Worm (Caenorhabditis elegans) whole organism, young adult: Measurements from ENCODE around the gene ify-1.
A peak's percentile ranks its signal among the peaks of the same experiment; 100 is the strongest.

Experiments
- C06A6.2 ChIP-seq: fragments of 200-800 bp; sonication (Bioruptor generic); conservative IDR thresholded peaks from 2 replicates; pipeline ENCODE4 v1.3.6; 2022; ENCODE audit warnings: missing genetic modification characterization, missing compliant biosample characterization
- F22D6.2 ChIP-seq: sonication (generic microtip); optimal IDR thresholded peaks from 2 replicates; lab custom pipeline; 2016; ENCODE audit warnings: mild to moderate bottlenecking, missing genetic modification characterization, missing compliant biosample characterization
- F37B4.10 ChIP-seq: fragments of 200-800 bp; sonication (Bioruptor generic); IDR thresholded peaks from 2 replicates; pipeline ENCODE4 v1.3.6; 2022; ENCODE audit warnings: missing genetic modification characterization, missing compliant biosample characterization
- F49E8.2 ChIP-seq: sonication (generic microtip); optimal IDR thresholded peaks from 3 replicates; lab custom pipeline; 2017; ENCODE audit warnings: missing genetic modification characterization, mild to moderate bottlenecking, missing compliant biosample characterization, antibody characterized with exemption, moderate library complexity; ENCODE audit not compliant: insufficient read depth
- T26A5.8 ChIP-seq: sonication (generic microtip); optimal IDR thresholded peaks from 2 replicates; lab custom pipeline; 2016; ENCODE audit warnings: missing genetic modification characterization, missing compliant biosample characterization
- Y53F4B.3 ChIP-seq: fragments of 200-800 bp; sonication (Bioruptor generic); IDR thresholded peaks from 2 replicates; pipeline ENCODE4 v1.3.6; 2022; ENCODE audit warnings: missing genetic modification reagents, missing genetic modification characterization, missing compliant biosample characterization
- Y95B8A.8 ChIP-seq: fragments of 200-800 bp; sonication (Bioruptor generic); IDR thresholded peaks from 2 replicates; pipeline ENCODE4 v1.3.6; 2022; ENCODE audit warnings: missing genetic modification reagents, missing genetic modification characterization, missing compliant biosample characterization
- ZK185.1 ChIP-seq: sonication (generic microtip); optimal IDR thresholded peaks from 2 replicates; lab custom pipeline; 2016; ENCODE audit warnings: mild to moderate bottlenecking, missing genetic modification characterization, missing compliant biosample characterization; ENCODE audit not compliant: poor library complexity, severe bottlenecking
- ama-1 ChIP-seq, 3 experiments: fragments of 150-350 bp in 1 of 3; sonication (generic microtip) in 2 of 3; optimal IDR thresholded peaks; 2 replicates each; lab custom pipeline; 2014 to 2018; ENCODE audit warnings: missing biosample characterization in 2 of 3, missing genetic modification characterization in 2 of 3, missing genetic modification reagents in 2 of 3
- aptf-2 ChIP-seq: fragments of 200-800 bp; sonication (Bioruptor generic); conservative IDR thresholded peaks from 2 replicates; pipeline ENCODE4 v1.3.6; 2022; ENCODE audit warnings: missing genetic modification reagents, missing genetic modification characterization, missing compliant biosample characterization
- atf-7 ChIP-seq: sonication (generic microtip); optimal IDR thresholded peaks from 2 replicates; lab custom pipeline; 2017; ENCODE audit warnings: mild to moderate bottlenecking, missing genetic modification characterization, missing compliant biosample characterization
- bed-2 ChIP-seq: fragments of 200-800 bp; sonication (Bioruptor generic); IDR thresholded peaks from 2 replicates; pipeline ENCODE4 v1.3.6; 2022; ENCODE audit warnings: missing genetic modification reagents, missing genetic modification characterization, missing compliant biosample characterization
- ccch-3 ChIP-seq: fragments of 200-800 bp; sonication (Bioruptor generic); optimal IDR thresholded peaks from 2 replicates; lab custom pipeline; 2018; ENCODE audit warnings: mild to moderate bottlenecking, missing genetic modification characterization, missing compliant biosample characterization
- ceh-27 ChIP-seq: fragments of 200-800 bp; sonication (Bioruptor generic); optimal IDR thresholded peaks from 2 replicates; lab custom pipeline; 2018; ENCODE audit warnings: mild to moderate bottlenecking, missing genetic modification characterization, moderate library complexity, missing compliant biosample characterization
- ceh-40 ChIP-seq: fragments of 200-800 bp; sonication (Bioruptor generic); IDR thresholded peaks from 2 replicates; pipeline ENCODE4 v1.3.6; 2022; ENCODE audit warnings: missing genetic modification characterization, missing compliant biosample characterization
- ceh-79 ChIP-seq: sonication (generic microtip); optimal IDR thresholded peaks from 2 replicates; lab custom pipeline; 2017; ENCODE audit warnings: mild to moderate bottlenecking, missing genetic modification characterization, missing compliant biosample characterization
- ceh-91 ChIP-seq: fragments of 200-800 bp; sonication (Bioruptor generic); IDR thresholded peaks from 2 replicates; pipeline ENCODE4 v1.3.6; 2022; ENCODE audit warnings: missing genetic modification reagents, missing genetic modification characterization, missing compliant biosample characterization
- chd-7 ChIP-seq: sonication (generic microtip); optimal IDR thresholded peaks from 2 replicates; lab custom pipeline; 2016; ENCODE audit warnings: mild to moderate bottlenecking, missing genetic modification characterization, moderate library complexity, missing compliant biosample characterization
- dpff-1 ChIP-seq: sonication (generic microtip); optimal IDR thresholded peaks from 2 replicates; lab custom pipeline; 2017; ENCODE audit warnings: mild to moderate bottlenecking, missing genetic modification characterization, missing compliant biosample characterization
- egl-18 ChIP-seq: fragments of 200-800 bp; sonication (Bioruptor generic); IDR thresholded peaks from 2 replicates; pipeline ENCODE4 v1.3.6; 2022; ENCODE audit warnings: missing genetic modification reagents, missing genetic modification characterization, missing compliant biosample characterization
- egrh-3 ChIP-seq: fragments of 200-800 bp; sonication (Bioruptor generic); IDR thresholded peaks from 2 replicates; pipeline ENCODE4 v1.3.6; 2022; ENCODE audit warnings: missing genetic modification reagents, missing genetic modification characterization, missing compliant biosample characterization
- ekl-4 ChIP-seq: fragments of 200-800 bp; sonication (Bioruptor generic); IDR thresholded peaks from 2 replicates; pipeline ENCODE4 v1.3.6; 2022; ENCODE audit warnings: missing genetic modification reagents, missing genetic modification characterization, missing compliant biosample characterization
- ets-4 ChIP-seq: fragments of 200-800 bp; sonication (Bioruptor generic); optimal IDR thresholded peaks from 2 replicates; lab custom pipeline; 2018; ENCODE audit warnings: mild to moderate bottlenecking, missing genetic modification characterization, missing compliant biosample characterization
- him-1 ChIP-seq: sonication (generic microtip); optimal IDR thresholded peaks from 2 replicates; lab custom pipeline; 2016; ENCODE audit warnings: missing genotype, missing genetic modification reagents, missing genetic modification characterization, missing compliant biosample characterization
- hlh-12 ChIP-seq: sonication (generic microtip); optimal IDR thresholded peaks from 2 replicates; lab custom pipeline; 2016; ENCODE audit warnings: missing genetic modification characterization, missing compliant biosample characterization
- hrde-1 ChIP-seq: sonication (generic microtip); optimal IDR thresholded peaks from 2 replicates; lab custom pipeline; 2016; ENCODE audit warnings: missing genetic modification characterization, mild to moderate bottlenecking, missing compliant biosample characterization, moderate library complexity, missing genotype, missing genetic modification reagents, borderline replicate concordance
- lag-1 ChIP-seq: fragments of 200-800 bp; sonication (Bioruptor generic); IDR thresholded peaks from 2 replicates; pipeline ENCODE4 v1.3.6; 2022; ENCODE audit warnings: missing genetic modification reagents, missing genetic modification characterization, missing compliant biosample characterization
- let-607 ChIP-seq, 2 experiments: fragments of 200-800 bp in 1 of 2; sonication (Bioruptor generic) in 1 of 2; sonication (generic microtip) in 1 of 2; optimal IDR thresholded peaks; 2 replicates each; lab custom pipeline; 2016 to 2018; ENCODE audit warnings: mild to moderate bottlenecking in 2 of 2, missing compliant biosample characterization in 2 of 2, missing genetic modification characterization in 2 of 2, moderate library complexity in 2 of 2, missing genotype in 1 of 2
- lir-1 ChIP-seq: fragments of 200-800 bp; sonication (Bioruptor generic); conservative IDR thresholded peaks from 2 replicates; pipeline ENCODE4 v1.3.6; 2022; ENCODE audit warnings: missing genetic modification reagents, missing genetic modification characterization, missing compliant biosample characterization
- lsl-1 ChIP-seq: fragments of 200-800 bp; sonication (Bioruptor generic); optimal IDR thresholded peaks from 2 replicates; lab custom pipeline; 2018; ENCODE audit warnings: mild to moderate bottlenecking, missing genetic modification characterization, moderate library complexity, missing compliant biosample characterization
- madf-3 ChIP-seq: fragments of 200-800 bp; sonication (Bioruptor generic); IDR thresholded peaks from 2 replicates; pipeline ENCODE4 v1.3.6; 2022; ENCODE audit warnings: missing genetic modification reagents, missing genetic modification characterization, missing compliant biosample characterization
- mel-28 ChIP-seq: sonication (generic microtip); optimal IDR thresholded peaks from 2 replicates; lab custom pipeline; 2016; ENCODE audit warnings: borderline replicate concordance, mild to moderate bottlenecking, missing genetic modification characterization, missing compliant biosample characterization
- mes-4 ChIP-seq: sonication (generic microtip); optimal IDR thresholded peaks from 2 replicates; lab custom pipeline; 2016; ENCODE audit warnings: missing genotype, missing genetic modification characterization, missing compliant biosample characterization
- mxl-1 ChIP-seq: sonication (generic microtip); optimal IDR thresholded peaks from 2 replicates; lab custom pipeline; 2016; ENCODE audit warnings: missing genetic modification characterization, missing compliant biosample characterization
- nfya-2 ChIP-seq: fragments of 200-800 bp; sonication (Bioruptor generic); IDR thresholded peaks from 2 replicates; pipeline ENCODE4 v1.3.6; 2022; ENCODE audit warnings: missing genetic modification reagents, missing genetic modification characterization, missing compliant biosample characterization
- nhr-120 ChIP-seq: fragments of 200-800 bp; sonication (Bioruptor generic); IDR thresholded peaks from 2 replicates; pipeline ENCODE4 v1.3.6; 2022; ENCODE audit warnings: missing genetic modification characterization, missing compliant biosample characterization
- pbrm-1 ChIP-seq: fragments of 200-800 bp; sonication (Bioruptor generic); IDR thresholded peaks from 2 replicates; pipeline ENCODE4 v1.3.6; 2022; ENCODE audit warnings: missing genetic modification reagents, missing genetic modification characterization, missing compliant biosample characterization
- rec-8 ChIP-seq, 2 experiments: sonication (generic microtip); optimal IDR thresholded peaks; 2 replicates each; lab custom pipeline; 2016; ENCODE audit warnings: mild to moderate bottlenecking in 2 of 2, missing genetic modification characterization in 2 of 2, missing genetic modification reagents in 2 of 2, missing genotype in 2 of 2, missing biosample characterization in 1 of 2, missing compliant biosample characterization in 1 of 2, moderate library complexity in 1 of 2
- repo-1 ChIP-seq: sonication (generic microtip); optimal IDR thresholded peaks from 2 replicates; lab custom pipeline; 2017; ENCODE audit warnings: mild to moderate bottlenecking, missing genetic modification characterization, missing compliant biosample characterization
- rpc-1 ChIP-seq, 2 experiments: fragments of 150-350 bp in 1 of 2; sonication (generic microtip) in 1 of 2; optimal IDR thresholded peaks; 2 replicates each; lab custom pipeline; 2014 to 2018; ENCODE audit warnings: missing biosample characterization in 1 of 2, missing genetic modification characterization in 1 of 2, missing genetic modification reagents in 1 of 2, missing genotype in 1 of 2
- sea-2 ChIP-seq: fragments of 200-800 bp; sonication (Bioruptor generic); IDR thresholded peaks from 2 replicates; pipeline ENCODE4 v1.3.6; 2022; ENCODE audit warnings: missing genetic modification characterization, missing compliant biosample characterization
- snpc-3.4 ChIP-seq: sonication (generic microtip); optimal IDR thresholded peaks from 2 replicates; lab custom pipeline; 2017; ENCODE audit warnings: missing genetic modification characterization, mild to moderate bottlenecking, missing compliant biosample characterization, antibody characterized with exemption, moderate library complexity, missing genotype, missing genetic modification reagents
- snpc-4 ChIP-seq, 5 experiments: fragments of 150-350 bp in 1 of 5; sonication (generic microtip) in 4 of 5; optimal IDR thresholded peaks; 2 replicates each; lab custom pipeline; 2014 to 2018; ENCODE audit warnings: missing genetic modification characterization in 5 of 5, missing biosample characterization in 3 of 5, antibody characterized with exemption in 2 of 5, mild to moderate bottlenecking in 2 of 5, missing compliant biosample characterization in 2 of 5, missing genotype in 2 of 5, moderate library complexity in 2 of 5, missing genetic modification reagents in 1 of 5
- somi-1 ChIP-seq: fragments of 200-800 bp; sonication (Bioruptor generic); optimal IDR thresholded peaks from 2 replicates; lab custom pipeline; 2018; ENCODE audit warnings: mild to moderate bottlenecking, missing genetic modification characterization, missing compliant biosample characterization
- zfh-2 ChIP-seq: fragments of 200-800 bp; sonication (Bioruptor generic); conservative IDR thresholded peaks from 2 replicates; pipeline ENCODE4 v1.3.6; 2022; ENCODE audit warnings: missing genetic modification reagents, missing genetic modification characterization, missing compliant biosample characterization
- zim-3 ChIP-seq: sonication (generic microtip); optimal IDR thresholded peaks from 2 replicates; lab custom pipeline; 2017; ENCODE audit warnings: mild to moderate bottlenecking, missing genetic modification characterization, moderate library complexity, missing compliant biosample characterization
- ztf-18 ChIP-seq: sonication (generic microtip); optimal IDR thresholded peaks from 2 replicates; lab custom pipeline; 2016; ENCODE audit warnings: missing genotype, mild to moderate bottlenecking, missing genetic modification characterization, missing compliant biosample characterization

Gene ify-1

ce11 chrII:5057315-5057714, 2.3 kb upstream of the ify-1 start (continued):
- TF ChIP-seq hrde-1 (peak; percentile 20), let-607 (tag; optimal IDR thresholded peaks at IDR 0.05; lab: Kevin White, UChicago) (peak in 1 of 2 experiments; percentile 38), rec-8 (tag; optimal IDR thresholded peaks at IDR 0.05; lab: Kevin White, UChicago) (peak; percentile 34 to 66), ceh-91 (peak; percentile 55; the same call in 1 of the 2 replicates), rpc-1 (optimal IDR thresholded peaks at IDR 0.05; lab: Kevin White, UChicago) (peak; percentile 58), rpc-1 (tag; optimal IDR thresholded peaks at IDR 0.05; lab: Kevin White, UChicago) (peak; percentile 66), ccch-3 (GFP tag; lab: Kevin White, UChicago) (no peak), egrh-3 (GFP tag; lab: Robert Waterston, UW) (no peak), repo-1 (tag; lab: Kevin White, UChicago) (peak; percentile 88), F37B4.10 (0 out of 2 replicates have a peak, but pooled peaks have one; percentile 72), zim-3 (tag; lab: Kevin White, UChicago) (peak; percentile 38), ceh-27 (GFP tag; lab: Kevin White, UChicago) (peak; percentile 30), aptf-2 (GFP tag; lab: Robert Waterston, UW) (no peak), mel-28 (tag; lab: Kevin White, UChicago) (no peak), mxl-1 (tag; lab: Kevin White, UChicago) (peak; percentile 7), ama-1 (optimal IDR thresholded peaks at IDR 0.05; lab: Kevin White, UChicago) (no peak), ama-1 (GFP tag; optimal IDR thresholded peaks at IDR 0.05; lab: Kevin White, UChicago) (peak in 1 of 2 experiments; percentile 68), hlh-12 (tag; lab: Kevin White, UChicago) (no peak), madf-3 (GFP tag; lab: Robert Waterston, UW) (peak; percentile 73), atf-7 (tag; lab: Kevin White, UChicago) (peak; percentile 8), lir-1 (GFP tag; lab: Robert Waterston, UW) (no peak), lag-1 (GFP tag; lab: Robert Waterston, UW) (no peak), egl-18 (GFP tag; lab: Robert Waterston, UW) (no peak), lsl-1 (GFP tag; lab: Kevin White, UChicago) (peak; percentile 69), F49E8.2 (tag; lab: Kevin White, UChicago) (peak; percentile 75), ceh-40 (GFP tag; lab: Robert Waterston, UW) (0 out of 2 replicates have a peak, but pooled peaks have one; percentile 42), T26A5.8 (tag; lab: Kevin White, UChicago) (no peak), ceh-79 (peak; percentile 19), pbrm-1 (peak; percentile 74), zfh-2 (GFP tag; lab: Robert Waterston, UW) (no peak), nfya-2 (no peak), nhr-120 (no peak), ztf-18 (tag; lab: Kevin White, UChicago) (peak; percentile 32), snpc-4 (GFP tag; optimal IDR thresholded peaks at IDR 0.05; lab: Kevin White, UChicago) (peak; percentile 98), snpc-4 (tag; optimal IDR thresholded peaks at IDR 0.05; lab: Kevin White, UChicago) (peak; percentile 99), chd-7 (tag; lab: Kevin White, UChicago) (peak; percentile 31), bed-2 (GFP tag; lab: Robert Waterston, UW) (no peak), Y53F4B.3 (no peak), somi-1 (GFP tag; lab: Kevin White, UChicago) (no peak), ekl-4 (GFP tag; lab: Robert Waterston, UW) (peak; percentile 88), dpff-1 (no peak), Y95B8A.8 (no peak), F22D6.2 (tag; lab: Kevin White, UChicago) (no peak), ZK185.1 (tag; lab: Kevin White, UChicago) (peak; percentile 26), him-1 (tag; lab: Kevin White, UChicago) (peak; percentile 91), sea-2 (GFP tag; lab: Robert Waterston, UW) (no peak), ets-4 (no peak), mes-4 (tag; lab: Kevin White, UChicago) (peak; percentile 15), snpc-3.4 (tag; lab: Kevin White, UChicago) (peak; percentile 98), C06A6.2 (GFP tag; lab: Robert Waterston, UW) (peak; percentile 63)
